Fruit fly (Drosophila melanogaster): Measurements from ENCODE around the gene CG13311.

Gene CG13311

dm6 chr3L:8827133-8827867 is 25.3 kb upstream of the CG13311 start, which contains the start of gene dally (continued):
- TF ChIP-seq CG8632 (GFP tag; optimal IDR thresholded peaks at IDR 0.05) (peak; percentile 9), CG7368 (GFP tag; optimal IDR thresholded peaks at IDR 0.05) (peak; percentile 45), Eip78C (GFP tag) (peak; percentile 84), Eip75B (GFP tag; optimal IDR thresholded peaks at IDR 0.05) (peak; percentile 50), OdsH (GFP tag; optimal IDR thresholded peaks at IDR 0.05) (peak; percentile 37), fd85E (GFP tag; optimal IDR thresholded peaks at IDR 0.05) (no peak), Sox14 (GFP tag; optimal IDR thresholded peaks at IDR 0.05) (peak; percentile 27), CG6163 (GFP tag; IDR thresholded peaks at IDR 0.05) (peak; percentile 75), CG4318 (GFP tag; optimal IDR thresholded peaks at IDR 0.05) (no peak), esn (GFP tag; optimal IDR thresholded peaks at IDR 0.05) (peak; percentile 60), salr (GFP tag; optimal IDR thresholded peaks at IDR 0.05) (peak in 1 of 2 experiments; percentile 16), CG6854 (GFP tag; optimal IDR thresholded peaks at IDR 0.05) (peak; percentile 53), CG16779 (tag; optimal IDR thresholded peaks at IDR 0.05) (peak; percentile 54), eg (GFP tag; IDR thresholded peaks at IDR 0.05) (peak; percentile 60; the same call in 2 of the 3 replicates), Hr39 (GFP tag; optimal IDR thresholded peaks at IDR 0.05) (no peak), net (GFP tag; optimal IDR thresholded peaks at IDR 0.05) (peak; percentile 64), CG10669 (GFP tag; optimal IDR thresholded peaks at IDR 0.05) (peak; percentile 17)

DNA sequence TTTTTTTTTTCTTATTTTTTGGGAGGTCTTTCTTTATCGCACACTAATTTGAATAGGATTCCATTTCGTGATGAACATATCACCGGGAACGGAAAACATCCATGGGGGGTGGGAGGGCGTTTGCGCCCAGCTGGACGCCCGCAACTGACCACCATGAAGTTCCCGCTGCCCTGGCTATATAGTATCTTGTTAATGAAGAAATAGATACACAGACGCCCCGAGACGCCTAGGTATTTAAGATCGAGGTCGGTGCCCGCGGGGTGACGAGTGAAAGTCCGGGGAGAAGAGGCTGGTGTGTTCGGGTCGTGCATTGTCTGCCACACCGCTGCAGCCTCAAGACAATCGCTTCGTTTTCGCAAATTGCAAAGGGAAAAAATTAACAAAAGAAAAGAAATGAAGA is 24.1 kb upstream of the CG13311 start:
- TF ChIP-seq CG8119 (GFP tag; IDR thresholded peaks at IDR 0.05) (no peak), Blimp-1 (GFP tag; optimal IDR thresholded peaks at IDR 0.05) (no peak), CG6792 (GFP tag; optimal IDR thresholded peaks at IDR 0.05) (no peak), lz (GFP tag; optimal IDR thresholded peaks at IDR 0.05) (no peak), topi (GFP tag; optimal IDR thresholded peaks at IDR 0.05) (no peak), CG10669 (GFP tag; optimal IDR thresholded peaks at IDR 0.05) (no peak), fkh (GFP tag; optimal IDR thresholded peaks at IDR 0.05) (no peak), CG3032 (tag; optimal IDR thresholded peaks at IDR 0.05) (no peak), Eip78C (GFP tag) (no peak), Smox (GFP tag; optimal IDR thresholded peaks at IDR 0.05) (no peak), dsx (GFP tag; optimal IDR thresholded peaks at IDR 0.05; ENCODE audit: poor library complexity, severe bottlenecking) (no peak), CG6808 (GFP tag; optimal IDR thresholded peaks at IDR 0.05) (no peak)

- TF ChIP-seq Blimp-1 (GFP tag; optimal IDR thresholded peaks at IDR 0.05): peak; percentile 86
- TF ChIP-seq pdm3 (GFP tag; optimal IDR thresholded peaks at IDR 0.05): no peak
- no peak for TF ChIP-seq topi (GFP tag; optimal IDR thresholded peaks at IDR 0.05)
- peak; percentile 30 for TF ChIP-seq Eip78C (GFP tag)
- no peak for TF ChIP-seq Sox14 (GFP tag; optimal IDR thresholded peaks at IDR 0.05)
These were observed 23.6 kb upstream of the CG13311 start for dm6 chr3L:8825560-8825959.

DNA sequence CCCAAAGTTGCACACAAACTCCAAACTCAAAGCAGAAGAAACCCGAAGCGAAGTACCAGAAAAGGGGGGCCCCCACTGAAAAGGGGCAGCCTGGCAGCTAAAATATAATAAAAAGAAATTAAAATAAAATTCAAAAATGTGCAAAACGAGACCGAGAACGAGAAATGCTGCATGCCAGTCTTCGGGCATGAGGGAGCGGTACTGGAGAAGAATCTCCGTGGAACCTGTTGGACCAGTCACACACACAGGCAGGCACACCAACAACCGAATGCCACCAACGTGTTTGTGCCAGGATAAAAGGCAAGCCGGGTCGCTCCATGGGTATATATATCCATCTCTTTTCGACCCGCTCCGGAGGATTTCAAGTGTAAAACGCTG is 23.1 kb upstream of the CG13311 start:
- TF ChIP-seq CG11762 (GFP tag; optimal IDR thresholded peaks at IDR 0.05; ENCODE audit: insufficient read depth) (no peak), CG34406 (GFP tag; optimal IDR thresholded peaks at IDR 0.05) (no peak), Sox14 (GFP tag; optimal IDR thresholded peaks at IDR 0.05) (no peak), CG10669 (GFP tag; optimal IDR thresholded peaks at IDR 0.05) (no peak), dsx (GFP tag; optimal IDR thresholded peaks at IDR 0.05; ENCODE audit: poor library complexity, severe bottlenecking) (peak; percentile 34), CG8119 (GFP tag; IDR thresholded peaks at IDR 0.05) (0 out of 3 replicates have a peak, but pooled peaks have one; percentile 27), salr (GFP tag; optimal IDR thresholded peaks at IDR 0.05) (no peak), OdsH (GFP tag; optimal IDR thresholded peaks at IDR 0.05) (no peak), CG11902 (GFP tag; optimal IDR thresholded peaks at IDR 0.05) (no peak), esn (GFP tag; optimal IDR thresholded peaks at IDR 0.05) (no peak), Hr4 (GFP tag; optimal IDR thresholded peaks at IDR 0.05) (no peak), CG10631 (GFP tag; optimal IDR thresholded peaks at IDR 0.05) (no peak), achi (GFP tag; optimal IDR thresholded peaks at IDR 0.05) (no peak), CG16779 (tag; optimal IDR thresholded peaks at IDR 0.05) (no peak), CG4318 (GFP tag; optimal IDR thresholded peaks at IDR 0.05) (no peak), fkh (GFP tag; optimal IDR thresholded peaks at IDR 0.05) (no peak), vri (GFP tag; optimal IDR thresholded peaks at IDR 0.05) (peak; percentile 18), fd59A (GFP tag; optimal IDR thresholded peaks at IDR 0.05) (no peak), CG31627 (GFP tag; optimal IDR thresholded peaks at IDR 0.05) (no peak), Eip75B (GFP tag; optimal IDR thresholded peaks at IDR 0.05) (peak; percentile 7), Met (GFP tag; optimal IDR thresholded peaks at IDR 0.05) (no peak), acj6 (GFP tag; optimal IDR thresholded peaks at IDR 0.05) (no peak), cyc (GFP tag; optimal IDR thresholded peaks at IDR 0.05) (no peak), spab (GFP tag; optimal IDR thresholded peaks at IDR 0.05) (peak; percentile 34), CG6808 (GFP tag; optimal IDR thresholded peaks at IDR 0.05) (peak; percentile 52), pdm3 (GFP tag; optimal IDR thresholded peaks at IDR 0.05) (no peak), CG32006 (GFP tag; optimal IDR thresholded peaks at IDR 0.05) (no peak), Smox (GFP tag; optimal IDR thresholded peaks at IDR 0.05) (no peak), Blimp-1 (GFP tag; optimal IDR thresholded peaks at IDR 0.05) (no peak)
